Fruit fly (Drosophila melanogaster) whole organism, embryonic: ENCODE results near the gene CG42847.

Source experiments
- Bgb ChIP-seq: fragments of 200-800 bp; sonication (Bioruptor generic); IDR thresholded peaks from 2 replicates; pipeline ENCODE4 v1.3.6; 2022; ENCODE audit warnings: missing biosample characterization, missing genetic modification characterization; ENCODE audit not compliant: partially characterized antibody
- CG10267 ChIP-seq: fragments of 200-800 bp; sonication (Bioruptor generic); optimal IDR thresholded peaks from 2 replicates; lab custom pipeline; 2018; ENCODE audit warnings: missing biosample characterization, mild to moderate bottlenecking, missing genetic modification characterization, moderate library complexity
- CG12219 ChIP-seq: fragments of 200-800 bp; sonication (Bioruptor generic); optimal IDR thresholded peaks from 3 replicates; lab custom pipeline; 2018; ENCODE audit warnings: missing biosample characterization, mild to moderate bottlenecking, missing genetic modification characterization
- CG12659 ChIP-seq: fragments of 200-800 bp; sonication (Bioruptor generic); optimal IDR thresholded peaks from 3 replicates; lab custom pipeline; 2017; ENCODE audit warnings: mild to moderate bottlenecking, missing biosample characterization, missing genetic modification reagents, missing genetic modification characterization
- CG13894 ChIP-seq: fragments of 200-800 bp; sonication (Bioruptor generic); optimal IDR thresholded peaks from 3 replicates; lab custom pipeline; 2018; ENCODE audit warnings: missing biosample characterization, mild to moderate bottlenecking, missing genetic modification characterization, moderate library complexity
- CG14014 ChIP-seq: fragments of 200-800 bp; sonication (Bioruptor generic); IDR thresholded peaks from 2 replicates; pipeline ENCODE4 v1.3.6; 2022; ENCODE audit warnings: missing biosample characterization, missing genetic modification characterization
- CG15514 ChIP-seq: fragments of 200-800 bp; sonication (Bioruptor generic); optimal IDR thresholded peaks from 3 replicates; lab custom pipeline; 2017; ENCODE audit warnings: missing biosample characterization, missing genetic modification characterization, mild to moderate bottlenecking, moderate library complexity, missing genetic modification reagents
- CG16779 ChIP-seq: fragments of 200-800 bp; sonication (Bioruptor generic); IDR thresholded peaks from 2 replicates; pipeline ENCODE4 v1.3.6; 2022; ENCODE audit warnings: missing biosample characterization, missing genetic modification characterization
- CG31224 ChIP-seq: fragments of 200-800 bp; sonication (Bioruptor generic); IDR thresholded peaks from 2 replicates; pipeline ENCODE4 v1.3.6; 2022; ENCODE audit warnings: missing biosample characterization, missing genetic modification characterization
- CG3163 ChIP-seq: fragments of 200-800 bp; sonication (Bioruptor generic); optimal IDR thresholded peaks from 3 replicates; lab custom pipeline; 2016; ENCODE audit warnings: missing biosample characterization, missing genetic modification characterization
- CG4730 ChIP-seq: fragments of 200-800 bp; sonication (Bioruptor generic); IDR thresholded peaks from 2 replicates; pipeline ENCODE4 v1.3.6; 2022; ENCODE audit warnings: missing biosample characterization, missing genetic modification characterization
- CHES-1-like ChIP-seq: fragments of 200-800 bp; sonication (Bioruptor generic); optimal IDR thresholded peaks from 2 replicates; lab custom pipeline; 2016; ENCODE audit warnings: missing biosample characterization, missing genetic modification characterization
- Deaf1 ChIP-seq: fragments of 200-800 bp; optimal IDR thresholded peaks from 3 replicates; lab custom pipeline; 2019; ENCODE audit warnings: missing biosample characterization, mild to moderate bottlenecking, missing genetic modification characterization, moderate library complexity
- Doc2 ChIP-seq: fragments of 200-800 bp; sonication (Bioruptor generic); IDR thresholded peaks from 2 replicates; pipeline ENCODE4 v1.3.6; 2022; ENCODE audit warnings: missing biosample characterization, missing genetic modification characterization
- Dref ChIP-seq: fragments of 200-800 bp; sonication (Bioruptor generic); IDR thresholded peaks from 2 replicates; pipeline ENCODE4 v1.3.6; 2022; ENCODE audit warnings: missing biosample characterization, missing genetic modification characterization
- Eip74EF ChIP-seq, 2 experiments: fragments of 200-800 bp in 1 of 2; fragments of >200 bp in 1 of 2; sonication (Bioruptor generic) in 1 of 2; optimal IDR thresholded peaks; 2 replicates each; lab custom pipeline; 2017 to 2019; ENCODE audit warnings: missing biosample characterization in 2 of 2, missing genetic modification characterization in 2 of 2, mild to moderate bottlenecking in 1 of 2, moderate library complexity in 1 of 2
- Ets65A ChIP-seq: fragments of 200-800 bp; sonication (Bioruptor generic); peaks from one replicate; lab custom pipeline; 2016; ENCODE audit warnings: missing biosample characterization, missing genetic modification characterization
- Gug ChIP-seq: fragments of 200-800 bp; sonication (Bioruptor generic); IDR thresholded peaks from 4 replicates; pipeline ENCODE4 v1.3.6; 2022; ENCODE audit warnings: missing biosample characterization, missing genetic modification characterization
- Hand ChIP-seq: fragments of 200-800 bp; sonication (Bioruptor generic); optimal IDR thresholded peaks from 2 replicates; lab custom pipeline; 2017; ENCODE audit warnings: mild to moderate bottlenecking, missing biosample characterization, missing genetic modification reagents, missing genetic modification characterization
- Jarid2 ChIP-seq: fragments of 200-800 bp; sonication (Bioruptor generic); optimal IDR thresholded peaks from 3 replicates; lab custom pipeline; 2017; ENCODE audit warnings: mild to moderate bottlenecking, missing biosample characterization, missing genetic modification reagents, missing genetic modification characterization
- NFAT ChIP-seq: fragments of 200-800 bp; sonication (Bioruptor generic); IDR thresholded peaks from 2 replicates; pipeline ENCODE4 v1.3.6; 2022; ENCODE audit warnings: missing biosample characterization, missing genetic modification characterization
- NK7.1 ChIP-seq: fragments of 200-800 bp; sonication (Bioruptor generic); optimal IDR thresholded peaks from 3 replicates; lab custom pipeline; 2016; ENCODE audit warnings: missing biosample characterization, missing genetic modification characterization
- Nf-YB ChIP-seq: fragments of 200-800 bp; sonication (Bioruptor generic); optimal IDR thresholded peaks from 3 replicates; lab custom pipeline; 2019; ENCODE audit warnings: missing biosample characterization, mild to moderate bottlenecking, missing genetic modification characterization, moderate library complexity
- Oli ChIP-seq: fragments of 200-800 bp; sonication (Bioruptor generic); optimal IDR thresholded peaks from 2 replicates; lab custom pipeline; 2018; ENCODE audit warnings: missing biosample characterization, mild to moderate bottlenecking, missing genetic modification characterization, moderate library complexity
- Tbp ChIP-seq: fragments of >200 bp; optimal IDR thresholded peaks from 2 replicates; lab custom pipeline; 2018; ENCODE audit warnings: missing biosample characterization, missing genetic modification characterization
- Trl ChIP-seq, 3 experiments: fragments of >200 bp in 2 of 3; fragments of 200-800 bp in 1 of 3; sonication (Bioruptor generic) in 1 of 3; optimal IDR thresholded peaks; 2 replicates in 1 of 3; 3 replicates in 2 of 3; lab custom pipeline; 2016 to 2017; ENCODE audit warnings: missing biosample characterization in 1 of 3, missing genetic modification characterization in 1 of 3
- abd-A ChIP-seq: fragments of 200-800 bp; sonication (Bioruptor generic); optimal IDR thresholded peaks from 3 replicates; lab custom pipeline; 2019; ENCODE audit warnings: missing biosample characterization, mild to moderate bottlenecking, missing genetic modification characterization, moderate library complexity
- ato ChIP-seq: fragments of 200-800 bp; sonication (Bioruptor generic); IDR thresholded peaks from 2 replicates; pipeline ENCODE4 v1.3.6; 2022; ENCODE audit warnings: missing biosample characterization, missing genetic modification characterization; ENCODE audit not compliant: partially characterized antibody
- bab2 ChIP-seq: fragments of 200-800 bp; sonication (Bioruptor generic); optimal IDR thresholded peaks from 2 replicates; lab custom pipeline; 2016; ENCODE audit warnings: missing biosample characterization, missing genetic modification characterization
- ci ChIP-seq: fragments of 200-800 bp; sonication (Bioruptor generic); IDR thresholded peaks from 3 replicates; pipeline ENCODE4 v1.3.6; 2022; ENCODE audit warnings: missing biosample characterization, missing genetic modification characterization
- dpn ChIP-seq, 2 experiments: fragments of 200-800 bp; sonication (Bioruptor generic); optimal IDR thresholded peaks; 3 replicates each; lab custom pipeline; 2016; ENCODE audit warnings: missing biosample characterization in 2 of 2, missing genetic modification characterization in 2 of 2
- fd64A ChIP-seq: fragments of 200-800 bp; sonication (Bioruptor generic); optimal IDR thresholded peaks from 3 replicates; lab custom pipeline; 2018; ENCODE audit warnings: missing biosample characterization, mild to moderate bottlenecking, missing genetic modification characterization
- fd96Cb ChIP-seq: fragments of 200-800 bp; sonication (Bioruptor generic); optimal IDR thresholded peaks from 2 replicates; lab custom pipeline; 2018; ENCODE audit warnings: missing biosample characterization, mild to moderate bottlenecking, missing genetic modification characterization, moderate library complexity
- grau ChIP-seq: fragments of 200-800 bp; optimal IDR thresholded peaks from 3 replicates; lab custom pipeline; 2019; ENCODE audit warnings: missing biosample characterization, mild to moderate bottlenecking, missing genetic modification characterization, moderate library complexity
- h ChIP-seq: fragments of >200 bp; optimal IDR thresholded peaks from 2 replicates; lab custom pipeline; 2017
- knrl ChIP-seq: fragments of 200-800 bp; sonication (Bioruptor generic); IDR thresholded peaks from 3 replicates; pipeline ENCODE4 v1.3.6; 2022; ENCODE audit warnings: missing biosample characterization, missing genetic modification characterization; ENCODE audit not compliant: partially characterized antibody
- lab ChIP-seq: fragments of 200-800 bp; sonication (Bioruptor generic); optimal IDR thresholded peaks from 3 replicates; lab custom pipeline; 2017; ENCODE audit warnings: missing biosample characterization, missing genetic modification characterization, mild to moderate bottlenecking, moderate library complexity, missing genetic modification reagents
- mirr ChIP-seq: fragments of 200-800 bp; sonication (Bioruptor generic); optimal IDR thresholded peaks from 3 replicates; lab custom pipeline; 2018; ENCODE audit warnings: missing biosample characterization, mild to moderate bottlenecking, missing genetic modification characterization
- nom ChIP-seq: fragments of 200-800 bp; sonication (Bioruptor generic); optimal IDR thresholded peaks from 2 replicates; lab custom pipeline; 2017; ENCODE audit warnings: missing biosample characterization, missing genetic modification characterization, mild to moderate bottlenecking, moderate library complexity, missing genetic modification reagents
- otp ChIP-seq: fragments of 200-800 bp; sonication (Bioruptor generic); IDR thresholded peaks from 3 replicates; pipeline ENCODE4, ENCODE4 v1.3.6; 2022; ENCODE audit warnings: missing biosample characterization, missing genetic modification characterization
- psq ChIP-seq: fragments of 200-800 bp; sonication (Bioruptor generic); optimal IDR thresholded peaks from 2 replicates; lab custom pipeline; 2017; ENCODE audit warnings: missing biosample characterization, missing genetic modification characterization
- rib ChIP-seq: fragments of 200-800 bp; sonication (Bioruptor generic); IDR thresholded peaks from 2 replicates; pipeline ENCODE4 v1.3.6; 2022; ENCODE audit warnings: missing biosample characterization, missing genetic modification characterization
- run ChIP-seq: fragments of 200-800 bp; sonication (Bioruptor generic); optimal IDR thresholded peaks from 3 replicates; lab custom pipeline; 2018; ENCODE audit warnings: missing biosample characterization, mild to moderate bottlenecking, missing genetic modification characterization
- salm ChIP-seq: fragments of 200-800 bp; sonication (Bioruptor generic); optimal IDR thresholded peaks from 2 replicates; lab custom pipeline; 2018; ENCODE audit warnings: missing biosample characterization, mild to moderate bottlenecking, missing genetic modification characterization
- scrt ChIP-seq: fragments of 200-800 bp; sonication (Bioruptor generic); optimal IDR thresholded peaks from 2 replicates; lab custom pipeline; 2018; ENCODE audit warnings: missing biosample characterization, mild to moderate bottlenecking, missing genetic modification characterization, moderate library complexity
- sna ChIP-seq: fragments of 200-800 bp; sonication (Bioruptor generic); IDR thresholded peaks from 2 replicates; pipeline ENCODE4 v1.3.6; 2022; ENCODE audit warnings: missing biosample characterization, missing genetic modification characterization; ENCODE audit not compliant: partially characterized antibody
- sug ChIP-seq: fragments of 200-800 bp; optimal IDR thresholded peaks from 2 replicates; lab custom pipeline; 2019; ENCODE audit warnings: missing biosample characterization, mild to moderate bottlenecking, missing genetic modification characterization, moderate library complexity
- usp ChIP-seq: fragments of >200 bp; optimal IDR thresholded peaks from 2 replicates; lab custom pipeline; 2017; ENCODE audit warnings: missing biosample characterization, missing genetic modification characterization

The CG42847 gene

dm6 chr2L:9400153-9400552, 27.5 kb upstream of the CG42847 start (continued):
- TF ChIP-seq dpn (GFP tag; optimal IDR thresholded peaks at IDR 0.05; lab: Kevin White, UChicago) (peak in 1 of 2 experiments; percentile 25), CG12659 (GFP tag; lab: Kevin White, UChicago) (peak; percentile 15), Oli (tag; lab: Kevin White, UChicago) (peak; percentile 19), grau (tag; lab: Kevin White, UChicago) (no peak), CG15514 (GFP tag; lab: Kevin White, UChicago) (peak; percentile 12), Dref (GFP tag; lab: Robert Waterston, UW) (no peak), Gug (GFP tag; lab: Robert Waterston, UW) (no peak), scrt (GFP tag; lab: Kevin White, UChicago) (peak; percentile 33), CG4730 (GFP tag; lab: Robert Waterston, UW) (no peak), NFAT (GFP tag; lab: Robert Waterston, UW) (no peak), CG10267 (tag; lab: Kevin White, UChicago) (no peak), psq (GFP tag; lab: Kevin White, UChicago) (no peak), CG12219 (no peak), run (tag; lab: Kevin White, UChicago) (no peak), knrl (no peak), Hand (GFP tag; lab: Kevin White, UChicago) (peak; percentile 41), fd96Cb (no peak), salm (tag; lab: Kevin White, UChicago) (no peak)

- TF ChIP-seq abd-A (tag; lab: Kevin White, UChicago) (peak; percentile 47), CG16779 (GFP tag; lab: Robert Waterston, UW) (0 out of 2 replicates have a peak, but pooled peaks have one; percentile 36), fd64A (no peak), usp (GFP tag; lab: Kevin White, UChicago) (no peak), lab (peak; percentile 2), Ets65A (peak; percentile 60), Jarid2 (GFP tag; lab: Kevin White, UChicago) (peak; percentile 28), Deaf1 (tag; lab: Kevin White, UChicago) (peak; percentile 94), Nf-YB (no peak), sug (tag; lab: Kevin White, UChicago) (no peak), rib (0 out of 2 replicates have a peak, but pooled peaks have one; percentile 19), CG13894 (peak; percentile 14), bab2 (GFP tag; lab: Kevin White, UChicago) (no peak), CG4730 (GFP tag; lab: Robert Waterston, UW) (no peak), NK7.1 (GFP tag; lab: Kevin White, UChicago) (no peak), CHES-1-like (GFP tag; lab: Kevin White, UChicago) (no peak), Doc2 (GFP tag; lab: Robert Waterston, UW) (no peak), Tbp (GFP tag; lab: Kevin White, UChicago) (no peak), sna (no peak)
- TF ChIP-seq, all 482 proteins: peak for 8
Measured at dm6 chr2L:9415053-9415452, 12.6 kb upstream of the CG42847 start, which contains the start of gene Shawl. Gene Shawl, minus strand, starts transcription at chr2L:9415156.

- peak; percentile 65 for TF ChIP-seq mirr (GFP tag; lab: Kevin White, UChicago)
- TF ChIP-seq otp: 0 out of 3 replicates have a peak, but pooled peaks have one; percentile 6
- TF ChIP-seq h: no peak
- TF ChIP-seq nom (GFP tag; lab: Kevin White, UChicago): no peak
- peak in 1 of 2 experiments; percentile 20 for TF ChIP-seq Eip74EF (GFP tag; optimal IDR thresholded peaks at IDR 0.05; lab: Kevin White, UChicago)
- 0 out of 3 replicates have a peak, but pooled peaks have one; percentile 17 for TF ChIP-seq ci
- peak; percentile 9 for TF ChIP-seq Jarid2 (GFP tag; lab: Kevin White, UChicago)
- peak; percentile 51 to 54 for TF ChIP-seq Trl (optimal IDR thresholded peaks at IDR 0.05; lab: Kevin White, UChicago)
- TF ChIP-seq Trl (GFP tag; optimal IDR thresholded peaks at IDR 0.05; lab: Kevin White, UChicago): no peak
- TF ChIP-seq CG14014 (GFP tag; lab: Robert Waterston, UW): no peak
- no peak for TF ChIP-seq CG31224 (GFP tag; lab: Robert Waterston, UW)
- 0 out of 2 replicates have a peak, but pooled peaks have one; percentile 24 for TF ChIP-seq Bgb (GFP tag; lab: Robert Waterston, UW)
- TF ChIP-seq ato (GFP tag; lab: Robert Waterston, UW): 0 out of 2 replicates have a peak, but pooled peaks have one; percentile 11
- TF ChIP-seq Deaf1 (tag; lab: Kevin White, UChicago): peak; percentile 90
- peak; percentile 79 for TF ChIP-seq CG3163 (GFP tag; lab: Kevin White, UChicago)
Measured at dm6 chr2L:9416244-9416758, 11.4 kb upstream of the CG42847 start, which contains the start of gene Mco1. Gene Mco1, plus strand, starts transcription at chr2L:9416588.
